Worm (Caenorhabditis elegans): ENCODE measurements around the gene T25E12.6.

T25E12.6 gene

ce11 chrV:16729961-16730360, 12.3 kb upstream of the T25E12.6 start, which contains the start of gene srz-99:
Gene srz-99 (plus strand): TSS chrV:16730261.
- TF ChIP-seq ama-1 (optimal IDR thresholded peaks at IDR 0.05), result no peak
- no peak for TF ChIP-seq ztf-1 (GFP tag; conservative IDR thresholded peaks at IDR 0.05)
- TF ChIP-seq nhr-6 (tag; optimal IDR thresholded peaks at IDR 0.05), result no peak
- no peak for TF ChIP-seq nhr-23 (tag; optimal IDR thresholded peaks at IDR 0.05)

DNA sequence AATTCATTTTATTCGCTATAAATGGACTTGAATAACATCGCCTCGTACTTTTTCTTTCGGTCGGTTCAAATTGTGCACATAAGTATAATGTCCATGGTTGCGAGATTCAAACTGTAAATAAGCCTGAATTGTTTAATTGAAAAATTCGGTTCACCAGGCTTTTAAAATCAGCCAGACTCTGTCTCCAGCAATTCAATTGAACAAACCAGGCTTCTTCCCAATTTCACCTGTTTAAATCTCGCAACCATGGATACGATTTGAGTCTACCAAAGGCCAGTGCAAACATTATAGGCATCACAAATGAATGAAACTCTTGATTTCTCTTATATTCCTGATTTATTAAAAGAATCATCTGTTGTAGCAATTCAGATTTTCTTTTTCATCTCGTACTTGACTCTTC, 10.6 kb upstream of the T25E12.6 start, which contains the start of gene srz-100:
Gene srz-100, plus strand, starts transcription at position 301 of the 400 bp plus-strand sequence.
- TF ChIP-seq aly-2 (tag; optimal IDR thresholded peaks at IDR 0.05) (no peak), crh-2 (tag; optimal IDR thresholded peaks at IDR 0.05) (no peak), ztf-1 (GFP tag; conservative IDR thresholded peaks at IDR 0.05) (no peak), mab-5 (tag; optimal IDR thresholded peaks at IDR 0.05) (no peak), unc-39 (tag; optimal IDR thresholded peaks at IDR 0.05) (no peak), nhr-23 (tag; optimal IDR thresholded peaks at IDR 0.05) (no peak), lin-13 (GFP tag; optimal IDR thresholded peaks at IDR 0.05) (no peak)

DNA sequence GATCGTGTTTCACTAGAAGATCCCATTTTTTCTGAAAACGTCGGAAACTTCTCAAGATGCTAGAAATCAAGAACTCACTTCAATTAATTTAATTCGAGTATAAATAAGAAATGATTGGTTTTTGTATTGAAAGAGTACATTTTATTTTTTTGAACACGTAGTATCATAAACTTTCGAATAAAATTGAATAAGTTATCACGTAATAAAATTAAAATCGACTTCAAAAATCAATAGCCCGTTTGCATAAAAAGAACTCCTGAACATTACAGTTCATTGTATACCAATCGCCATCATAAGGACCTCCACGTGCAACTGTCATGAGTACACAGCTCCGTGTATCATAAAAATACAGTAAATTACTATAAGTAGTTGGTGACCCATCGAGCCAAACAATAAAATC, 8.5 kb upstream of the T25E12.6 start, which contains the start of gene T25E12.16:
Gene T25E12.16, minus strand, starts transcription at position 101 of the 400 bp plus-strand sequence.
- TF ChIP-seq alr-1 (tag; optimal IDR thresholded peaks at IDR 0.05) (no peak), nhr-11 (tag; optimal IDR thresholded peaks at IDR 0.05) (no peak), aly-2 (tag; optimal IDR thresholded peaks at IDR 0.05) (no peak), nhr-6 (tag; optimal IDR thresholded peaks at IDR 0.05) (no peak)

ce11 chrV:16735518-16735917, 6.7 kb upstream of the T25E12.6 start, which contains the start of the genes clec-38 and clec-34:
Gene clec-38 (minus strand): TSS chrV:16735618.
Gene clec-34 (plus strand): TSS chrV:16735765.
- no peak for TF ChIP-seq skn-1 (tag; optimal IDR thresholded peaks at IDR 0.05)
- TF ChIP-seq ama-1 (optimal IDR thresholded peaks at IDR 0.05), result no peak
- no peak for TF ChIP-seq gmeb-1 (tag; optimal IDR thresholded peaks at IDR 0.05)
- no peak for TF ChIP-seq nhr-129 (tag; optimal IDR thresholded peaks at IDR 0.05)
- TF ChIP-seq elt-1 (tag; optimal IDR thresholded peaks at IDR 0.05), result no peak
- TF ChIP-seq mab-5 (tag; optimal IDR thresholded peaks at IDR 0.05), result no peak
- TF ChIP-seq ceh-16 (tag; optimal IDR thresholded peaks at IDR 0.05), result no peak

DNA sequence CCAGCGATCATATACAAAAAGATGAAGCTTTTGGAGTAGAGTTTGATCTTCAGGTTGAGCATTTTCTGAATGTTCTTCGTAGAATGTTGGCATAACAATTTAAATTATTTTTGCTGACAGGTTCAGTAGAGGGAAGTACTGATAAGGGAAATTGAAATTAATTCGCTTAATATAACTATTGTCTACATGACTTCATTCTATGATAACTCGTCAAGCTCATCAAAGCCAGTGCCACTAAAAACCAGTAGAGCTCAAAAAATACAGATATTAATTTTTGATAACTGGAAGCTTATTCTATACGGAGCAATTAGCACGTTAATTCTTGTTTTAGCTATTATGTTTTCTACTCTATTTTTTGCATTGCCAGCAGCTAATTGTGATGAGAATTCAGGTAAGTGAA, 3.1 kb upstream of the T25E12.6 start, which contains the start of the genes clec-29 and clec-39:
Gene clec-29, minus strand, starts transcription at position 101 of the 400 bp plus-strand sequence.
Gene clec-39, plus strand, starts transcription at position 169 of the 400 bp plus-strand sequence.
- TF ChIP-seq sma-9 (GFP tag; optimal IDR thresholded peaks at IDR 0.05) (no peak), sma-9 (tag; optimal IDR thresholded peaks at IDR 0.05) (no peak), R02D3.7 (tag; optimal IDR thresholded peaks at IDR 0.05) (no peak), fos-1 (tag; optimal IDR thresholded peaks at IDR 0.05) (no peak), lin-13 (GFP tag; optimal IDR thresholded peaks at IDR 0.05) (no peak), elt-1 (tag; optimal IDR thresholded peaks at IDR 0.05) (no peak), dmd-4 (tag; optimal IDR thresholded peaks at IDR 0.05) (no peak), nhr-21 (tag; optimal IDR thresholded peaks at IDR 0.05) (no peak), ztf-1 (GFP tag; conservative IDR thresholded peaks at IDR 0.05) (no peak), lsy-2 (tag; optimal IDR thresholded peaks at IDR 0.05) (no peak), sma-3 (GFP tag; optimal IDR thresholded peaks at IDR 0.05) (no peak), peb-1 (tag; optimal IDR thresholded peaks at IDR 0.05) (no peak), gmeb-1 (tag; optimal IDR thresholded peaks at IDR 0.05) (no peak), ceh-16 (tag; optimal IDR thresholded peaks at IDR 0.05) (no peak), nhr-23 (tag; optimal IDR thresholded peaks at IDR 0.05) (no peak), nhr-11 (tag; optimal IDR thresholded peaks at IDR 0.05) (no peak), mdl-1 (tag; optimal IDR thresholded peaks at IDR 0.05) (no peak), lin-39 (tag; optimal IDR thresholded peaks at IDR 0.05) (no peak)

ce11 chrV:16744783-16745182, 2.6 kb downstream of the T25E12.6 start:
- TF ChIP-seq lsy-2 (tag; optimal IDR thresholded peaks at IDR 0.05) (no peak), fos-1 (tag; optimal IDR thresholded peaks at IDR 0.05) (no peak), Y55F3AM.14 (GFP tag; optimal IDR thresholded peaks at IDR 0.05) (no peak), unc-39 (tag; optimal IDR thresholded peaks at IDR 0.05) (no peak), nhr-25 (tag; optimal IDR thresholded peaks at IDR 0.05) (no peak), nhr-12 (tag; optimal IDR thresholded peaks at IDR 0.05) (no peak), alr-1 (tag; optimal IDR thresholded peaks at IDR 0.05) (no peak), ztf-4 (tag; optimal IDR thresholded peaks at IDR 0.05) (no peak), nhr-23 (tag; optimal IDR thresholded peaks at IDR 0.05) (no peak), lin-11 (tag; optimal IDR thresholded peaks at IDR 0.05) (no peak)
